Worm (Caenorhabditis elegans) whole organism, midembryonic: ENCODE data around the gene F47B8.13.

Source experiments
- T22C8.4 ChIP-seq: fragments of 200-800 bp; sonication (Bioruptor generic); IDR thresholded peaks from 2 replicates; pipeline ENCODE4 v1.3.6; 2022; ENCODE audit warnings: missing genetic modification characterization, missing compliant biosample characterization
- cog-1 ChIP-seq: sonication (generic microtip); optimal IDR thresholded peaks from 2 replicates; lab custom pipeline; 2016; ENCODE audit warnings: missing genetic modification characterization, missing compliant biosample characterization
- flt-1 ChIP-seq: fragments of 200-800 bp; sonication (Bioruptor generic); IDR thresholded peaks from 2 replicates; pipeline ENCODE4 v1.3.6; 2022; ENCODE audit warnings: missing genetic modification characterization, missing compliant biosample characterization
- klf-2 ChIP-seq: fragments of 200-800 bp; sonication (Bioruptor generic); conservative IDR thresholded peaks from 2 replicates; pipeline ENCODE4 v1.3.6; 2022; ENCODE audit warnings: missing genetic modification reagents, missing genetic modification characterization, missing compliant biosample characterization
- med-1 ChIP-seq: sonication (generic microtip); optimal IDR thresholded peaks from 2 replicates; lab custom pipeline; 2017; ENCODE audit warnings: missing genetic modification characterization, mild to moderate bottlenecking, missing compliant biosample characterization, antibody characterized with exemption, missing genetic modification reagents; ENCODE audit not compliant: insufficient read depth
- ref-1 ChIP-seq: fragments of 200-800 bp; sonication (Bioruptor generic); conservative IDR thresholded peaks from 2 replicates; pipeline ENCODE4 v1.3.6; 2022; ENCODE audit warnings: missing genetic modification reagents, missing genetic modification characterization, missing compliant biosample characterization
- tab-1 ChIP-seq: fragments of 200-800 bp; sonication (Bioruptor generic); IDR thresholded peaks from 2 replicates; pipeline ENCODE4 v1.3.6; 2022; ENCODE audit warnings: missing genetic modification characterization, missing compliant biosample characterization
- ztf-23 ChIP-seq: fragments of 200-800 bp; sonication (Bioruptor generic); IDR thresholded peaks from 2 replicates; pipeline ENCODE4 v1.3.6; 2022; ENCODE audit warnings: missing genetic modification reagents, missing genetic modification characterization, missing compliant biosample characterization
- ztf-29 ChIP-seq: fragments of 200-800 bp; sonication (Bioruptor generic); IDR thresholded peaks from 2 replicates; pipeline ENCODE4 v1.3.6; 2022; ENCODE audit warnings: missing genetic modification reagents, missing genetic modification characterization, missing compliant biosample characterization

The F47B8.13 gene

DNA sequence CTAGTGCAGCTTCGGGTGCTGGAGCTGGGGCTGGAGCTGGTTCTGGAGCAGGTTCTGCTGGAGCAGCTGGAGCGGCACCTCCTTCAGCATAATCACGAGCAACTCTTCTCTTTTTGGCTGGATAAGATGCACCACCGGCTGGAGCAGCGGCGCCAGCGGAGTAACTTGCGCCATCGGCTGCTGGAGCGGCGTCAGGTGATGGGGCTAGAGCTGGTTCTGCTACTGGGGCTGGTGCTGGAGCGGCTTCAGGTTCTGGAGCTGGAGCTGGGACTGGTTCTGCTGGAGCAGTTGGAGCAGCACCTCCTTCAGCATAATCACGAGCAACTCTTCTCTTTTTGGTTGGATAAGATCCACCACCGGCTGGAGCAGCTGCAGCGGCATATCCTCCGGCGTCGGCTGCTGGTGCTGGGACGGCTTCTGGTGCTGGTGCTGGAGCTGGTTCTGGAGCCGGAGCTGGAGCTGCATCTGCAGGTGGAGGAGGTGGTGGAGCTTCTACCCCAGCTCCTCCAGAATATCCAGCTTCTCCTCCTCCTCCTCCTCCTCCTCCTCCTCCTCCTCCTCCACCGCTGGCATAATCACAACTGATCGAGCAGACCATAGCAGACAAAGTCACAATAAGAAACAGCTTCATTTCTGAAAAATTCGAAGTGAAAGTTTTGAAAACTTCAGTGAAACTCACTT lies at the start of gene F47B8.13:
Gene F47B8.13 (minus strand): TSS at position 631 of the 681 bp plus-strand sequence.
- no peak for TF ChIP-seq ref-1 (GFP tag; lab: Robert Waterston, UW)
- TF ChIP-seq flt-1 (GFP tag; lab: Robert Waterston, UW): no peak
- no peak for TF ChIP-seq med-1
- TF ChIP-seq ztf-23: no peak
- TF ChIP-seq ztf-29 (GFP tag; lab: Robert Waterston, UW): no peak
- TF ChIP-seq cog-1 (tag; lab: Kevin White, UChicago): no peak
- TF ChIP-seq klf-2 (GFP tag; lab: Robert Waterston, UW): no peak
- no peak for TF ChIP-seq T22C8.4
- TF ChIP-seq tab-1 (GFP tag; lab: Robert Waterston, UW): no peak

DNA sequence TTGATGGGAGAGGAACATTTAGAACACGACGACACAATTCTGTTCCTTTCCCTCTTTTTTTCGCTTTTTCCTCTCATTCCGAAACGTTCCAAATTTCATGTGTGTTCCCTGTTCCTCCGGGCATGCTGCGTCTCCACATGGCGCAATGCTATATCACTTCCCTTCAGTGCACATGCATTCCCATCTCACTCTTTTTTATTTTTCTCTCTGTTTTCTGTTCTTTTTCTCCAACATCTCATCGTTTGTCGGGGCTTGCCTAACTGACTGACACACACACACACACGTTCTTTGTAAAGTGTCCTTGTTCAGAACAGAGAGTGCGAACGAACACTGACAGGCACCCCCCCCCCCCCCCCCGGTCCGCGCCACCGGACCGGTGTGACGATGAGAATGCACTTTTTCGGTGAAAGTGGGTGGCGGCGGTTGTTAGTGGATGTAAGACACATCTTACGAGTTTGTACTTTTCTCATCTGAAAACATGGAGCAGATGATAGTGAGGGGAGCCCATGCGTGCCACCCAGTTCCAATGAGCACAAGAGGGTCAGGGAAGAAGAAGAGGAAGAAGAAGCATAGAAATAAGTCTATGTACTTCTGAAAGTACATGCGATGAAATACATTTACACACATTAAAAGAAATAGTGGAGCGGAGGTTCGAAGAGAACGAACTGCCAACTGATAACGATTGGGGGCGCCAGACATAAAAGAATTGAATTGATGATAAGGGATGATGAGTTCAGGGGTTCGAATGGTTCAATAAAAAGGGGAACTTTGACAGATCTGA lies 48.9 kb upstream of the F47B8.13 start:
- no peak for TF ChIP-seq T22C8.4

DNA sequence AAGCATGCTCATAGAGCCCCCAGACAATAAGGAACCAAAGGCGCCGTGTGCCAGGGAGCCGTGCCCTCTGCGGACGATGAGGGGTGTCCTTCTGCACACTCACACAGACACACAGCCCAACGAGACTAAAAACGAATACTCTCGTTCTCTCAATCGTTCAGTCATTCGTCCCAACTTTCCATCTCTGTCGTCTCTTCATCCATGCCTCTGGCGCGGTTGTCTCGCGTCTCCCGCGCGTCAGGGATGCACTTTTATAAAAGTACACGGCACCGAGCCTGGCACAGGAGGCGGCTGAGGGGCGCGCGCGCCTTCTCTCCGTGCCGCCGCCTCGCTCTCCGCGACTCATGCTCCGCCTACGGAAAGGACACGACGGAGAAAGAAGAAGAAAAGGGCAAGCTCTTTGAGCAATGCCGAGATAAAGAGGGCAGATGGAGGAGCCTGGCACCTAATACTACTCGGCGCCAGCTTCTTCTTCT lies 47.0 kb upstream of the F47B8.13 start:
- TF ChIP-seq T22C8.4 (no peak), med-1 (no peak), cog-1 (tag; lab: Kevin White, UChicago) (no peak), ref-1 (GFP tag; lab: Robert Waterston, UW) (no peak)

DNA sequence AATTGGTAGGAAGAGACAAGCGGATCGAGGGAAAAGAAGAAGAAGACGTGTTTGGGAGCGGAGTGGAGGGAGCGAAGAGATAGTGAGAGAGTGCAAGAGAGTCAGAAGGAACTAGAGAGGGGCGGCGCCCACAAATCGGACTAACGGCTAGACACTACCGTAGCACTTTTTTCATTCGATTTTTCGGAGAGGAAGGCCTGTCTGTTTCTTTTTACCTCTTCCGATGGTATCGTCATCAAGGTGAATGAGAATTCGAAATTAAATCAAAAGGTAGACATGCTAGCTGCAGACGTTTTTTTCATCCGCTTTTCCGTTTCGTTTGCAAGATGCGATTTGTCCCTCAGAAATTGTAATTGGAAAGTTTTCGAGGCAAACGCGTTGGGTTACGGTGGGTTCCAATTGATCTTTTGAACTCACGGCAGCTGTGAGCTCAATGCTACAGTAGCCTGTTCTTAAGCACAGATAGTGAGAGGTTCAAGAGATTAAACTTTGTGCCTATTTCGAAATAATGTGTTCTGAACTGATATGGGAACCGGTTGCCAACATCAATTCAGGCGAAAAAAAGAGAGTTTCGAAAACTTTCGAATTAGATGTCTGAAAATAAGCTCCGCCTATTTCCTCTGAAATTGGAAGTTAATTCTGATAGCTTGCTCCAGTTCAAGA lies 45.2 kb upstream of the F47B8.13 start:
- TF ChIP-seq tab-1 (GFP tag; lab: Robert Waterston, UW): no peak
- TF ChIP-seq klf-2 (GFP tag; lab: Robert Waterston, UW): no peak
- TF ChIP-seq med-1: no peak
- no peak for TF ChIP-seq ztf-29 (GFP tag; lab: Robert Waterston, UW)
- no peak for TF ChIP-seq ztf-23
- TF ChIP-seq cog-1 (tag; lab: Kevin White, UChicago): no peak
- no peak for TF ChIP-seq T22C8.4
- TF ChIP-seq ref-1 (GFP tag; lab: Robert Waterston, UW): no peak
- no peak for TF ChIP-seq flt-1 (GFP tag; lab: Robert Waterston, UW)

DNA sequence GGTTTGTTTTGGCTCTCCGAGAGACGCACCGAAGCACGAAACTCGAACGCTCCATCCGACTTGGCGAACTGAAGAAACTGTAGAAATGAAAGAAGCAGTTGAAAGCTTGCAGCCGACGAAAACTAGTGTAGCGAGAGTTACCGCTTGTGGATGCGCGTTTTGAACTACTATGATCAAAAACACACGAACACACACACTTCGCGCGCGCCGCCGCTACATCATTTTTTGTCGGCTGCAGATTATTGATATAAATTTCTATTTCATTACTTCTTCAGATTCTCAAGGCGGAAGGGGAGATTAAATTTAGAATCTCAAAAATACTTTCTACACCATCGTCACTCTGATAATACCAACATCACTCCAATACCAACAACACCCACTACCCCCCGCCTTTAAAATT lies 42.4 kb upstream of the F47B8.13 start:
- TF ChIP-seq ref-1 (GFP tag; lab: Robert Waterston, UW) (no peak), ztf-29 (GFP tag; lab: Robert Waterston, UW) (no peak), ztf-23 (no peak)

DNA sequence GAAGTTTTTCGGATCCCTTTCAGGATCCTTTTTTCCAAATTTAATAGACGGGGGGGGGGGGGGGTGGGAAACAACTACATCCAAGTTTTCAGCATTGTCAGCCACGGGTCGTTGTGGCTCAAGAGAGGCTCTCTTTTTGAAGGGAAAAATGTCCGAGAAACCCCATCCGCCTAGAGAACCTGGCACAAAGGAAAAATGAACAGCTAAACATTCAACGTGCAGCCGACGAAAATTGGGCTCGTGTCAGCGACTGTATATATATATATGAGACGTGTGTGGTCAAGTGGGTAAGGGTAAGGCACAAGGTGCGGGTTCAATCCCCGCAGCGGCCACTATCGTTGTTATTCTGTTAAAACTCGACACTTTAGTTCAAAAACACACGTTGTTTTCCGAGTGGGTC lies 39.0 kb upstream of the F47B8.13 start, which contains the start of gene Y49A3A.4:
Gene Y49A3A.4 (minus strand): TSS at position 314 of the 400 bp plus-strand sequence.
- TF ChIP-seq med-1 (no peak), ztf-23 (no peak)

DNA sequence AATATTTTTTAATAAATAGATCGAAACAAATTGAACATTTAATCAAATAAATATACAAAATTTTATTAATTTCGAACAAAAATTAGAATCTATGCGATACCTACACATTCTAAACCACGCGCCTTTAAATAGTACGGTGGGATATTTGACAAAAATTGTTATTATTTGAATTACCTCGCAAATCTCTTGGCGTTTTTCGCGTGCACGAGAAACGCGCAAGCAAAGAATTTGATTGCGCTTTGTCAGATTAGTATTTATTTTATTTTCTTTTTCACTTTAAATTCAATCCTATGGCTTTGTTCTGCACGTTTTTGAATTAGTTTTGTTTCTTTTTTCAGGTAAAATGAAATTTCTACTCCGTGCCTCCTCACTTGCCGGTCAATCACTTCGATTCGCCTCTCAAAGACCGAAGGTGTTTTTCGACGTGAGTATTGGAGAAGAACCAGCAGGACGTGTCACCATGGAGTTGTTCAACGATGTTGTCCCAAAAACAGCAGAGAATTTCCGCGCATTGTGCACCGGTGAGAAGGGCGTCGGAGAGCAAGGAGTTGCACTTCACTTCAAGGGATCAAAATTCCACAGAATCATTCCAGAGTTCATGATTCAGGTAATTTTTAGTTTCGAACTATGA lies 36.3 kb upstream of the F47B8.13 start, which contains the start of gene cyn-1:
Gene cyn-1 (plus strand): TSS at position 339 of the 631 bp plus-strand sequence.
- TF ChIP-seq med-1 (no peak), tab-1 (GFP tag; lab: Robert Waterston, UW) (no peak), klf-2 (GFP tag; lab: Robert Waterston, UW) (no peak), cog-1 (tag; lab: Kevin White, UChicago) (peak; percentile 2), T22C8.4 (no peak), flt-1 (GFP tag; lab: Robert Waterston, UW) (0 out of 2 replicates have a peak, but pooled peaks have one; percentile 34), ref-1 (GFP tag; lab: Robert Waterston, UW) (no peak), ztf-29 (GFP tag; lab: Robert Waterston, UW) (no peak), ztf-23 (no peak)

DNA sequence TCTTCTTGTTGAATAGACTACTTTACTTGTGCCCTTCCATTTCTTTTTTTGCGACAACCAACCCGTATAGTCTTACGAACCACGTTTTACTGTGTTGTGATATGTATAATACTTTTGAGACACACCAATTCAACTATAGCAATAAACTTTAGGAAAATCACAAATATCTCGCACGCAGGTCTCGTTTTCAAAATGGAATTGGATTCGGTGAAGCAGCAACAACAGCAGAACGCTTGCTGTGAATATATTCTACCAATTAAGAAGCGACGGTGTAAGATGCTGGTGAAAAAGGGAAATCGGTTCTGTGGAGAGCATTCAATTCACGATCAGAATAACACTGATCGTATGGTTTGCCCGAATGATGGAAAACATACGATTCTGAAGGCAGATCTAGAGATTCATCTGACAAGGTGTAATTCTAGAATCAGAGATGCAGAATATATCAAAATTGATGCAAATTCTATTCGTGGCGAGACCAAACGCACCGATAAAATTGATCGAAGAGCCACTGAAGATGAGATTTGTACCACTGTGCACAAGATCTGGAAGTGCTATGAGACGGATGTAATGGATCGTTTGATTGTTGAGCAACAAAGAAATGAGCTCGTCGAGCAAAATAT lies 34.8 kb upstream of the F47B8.13 start, which contains the start of gene Y49A3A.3:
Gene Y49A3A.3 (plus strand): TSS at position 153 of the 620 bp plus-strand sequence.
- no peak for TF ChIP-seq klf-2 (GFP tag; lab: Robert Waterston, UW)
- no peak for TF ChIP-seq ztf-29 (GFP tag; lab: Robert Waterston, UW)
- no peak for TF ChIP-seq cog-1 (tag; lab: Kevin White, UChicago)
- TF ChIP-seq ref-1 (GFP tag; lab: Robert Waterston, UW): no peak
- TF ChIP-seq tab-1 (GFP tag; lab: Robert Waterston, UW): no peak
- TF ChIP-seq T22C8.4: no peak
- no peak for TF ChIP-seq ztf-23
- no peak for TF ChIP-seq med-1
- TF ChIP-seq flt-1 (GFP tag; lab: Robert Waterston, UW): no peak

DNA sequence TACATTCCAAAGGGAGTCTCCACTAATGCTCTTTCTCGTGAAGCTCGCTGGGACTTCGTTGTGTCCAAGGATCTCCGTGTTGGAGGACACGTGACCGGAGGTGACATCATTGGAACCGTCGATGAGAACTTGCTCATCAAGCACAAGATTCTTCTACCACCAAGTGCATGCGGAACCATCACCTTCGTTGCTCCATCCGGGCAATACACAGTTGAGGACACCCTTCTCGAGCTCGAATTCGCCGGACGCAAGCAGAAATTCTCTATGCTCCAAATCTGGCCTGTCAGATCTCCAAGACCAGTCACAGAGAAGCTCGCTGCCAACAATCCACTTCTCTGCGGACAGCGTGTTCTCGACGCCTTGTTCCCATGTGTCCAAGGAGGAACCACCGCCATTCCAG lies 32.5 kb upstream of the F47B8.13 start:
- TF ChIP-seq cog-1 (tag; lab: Kevin White, UChicago): no peak
- TF ChIP-seq klf-2 (GFP tag; lab: Robert Waterston, UW): no peak
- TF ChIP-seq flt-1 (GFP tag; lab: Robert Waterston, UW): 0 out of 2 replicates have a peak, but pooled peaks have one; percentile 57
